Worm (Caenorhabditis elegans) whole organism, L4/young adult: Measurements from ENCODE around the gene octr-1.

Experiments used
- W03F9.2 ChIP-seq: fragments of 150-350 bp; optimal IDR thresholded peaks from 2 replicates; lab custom pipeline; 2014; ENCODE audit warnings: missing biosample characterization, missing genetic modification characterization
- dao-5 ChIP-seq: sonication (generic microtip); optimal IDR thresholded peaks from 2 replicates; lab custom pipeline; 2016; ENCODE audit warnings: missing genotype, missing genetic modification characterization, moderate library complexity, missing compliant biosample characterization
- him-1 ChIP-seq: sonication (generic microtip); optimal IDR thresholded peaks from 2 replicates; lab custom pipeline; 2016; ENCODE audit warnings: missing genotype, missing genetic modification reagents, missing genetic modification characterization, missing compliant biosample characterization

octr-1 gene

ce11 chrX:5605049-5605448, 6.0 kb downstream of the octr-1 start:
- no peak for TF ChIP-seq him-1
- TF ChIP-seq W03F9.2, result no peak
- TF ChIP-seq dao-5, result no peak

ce11 chrX:5603338-5603816, 7.7 kb downstream of the octr-1 start, which contains the start of gene F14D12.1:
F14D12.1 (plus strand) TSS chrX:5603766.
- TF ChIP-seq dao-5 (no peak), W03F9.2 (no peak), him-1 (no peak)

ce11 chrX:5599224-5599623, 11.8 kb downstream of the octr-1 start, which contains the start of gene sulp-2:
sulp-2 (minus strand) TSS chrX:5599330.
- TF ChIP-seq him-1 (no peak), W03F9.2 (no peak), dao-5 (no peak)

ce11 chrX:5592517-5593183, 18.4 kb downstream of the octr-1 start, which contains the start of gene unc-97:
unc-97 (plus strand) TSS chrX:5593133.
- TF ChIP-seq W03F9.2 (no peak), him-1 (no peak), dao-5 (no peak)

ce11 chrX:5591830-5592229, 19.2 kb downstream of the octr-1 start:
- TF ChIP-seq W03F9.2, result no peak
- TF ChIP-seq him-1, result no peak
- no peak for TF ChIP-seq dao-5

- TF ChIP-seq W03F9.2 (no peak), dao-5 (no peak), him-1 (no peak)
These were observed 31.3 kb downstream of the octr-1 start for ce11 chrX:5579714-5580265.

- TF ChIP-seq W03F9.2 (no peak), him-1 (no peak), dao-5 (no peak)
These were observed 38.4 kb downstream of the octr-1 start for ce11 chrX:5572638-5573037.

ce11 chrX:5567454-5567853, 43.6 kb downstream of the octr-1 start, which contains the start of gene mec-2:
mec-2 (plus strand) TSS chrX:5567754.
- TF ChIP-seq him-1 (no peak), W03F9.2 (no peak), dao-5 (no peak)

ce11 chrX:5565478-5565877, 45.6 kb downstream of the octr-1 start:
- TF ChIP-seq W03F9.2, result no peak
- TF ChIP-seq dao-5, result no peak
- no peak for TF ChIP-seq him-1
